Worm (Caenorhabditis elegans) whole organism, late embryonic: Measurements from ENCODE around the gene aff-1.

Experiments
- C38D4.7 ChIP-seq: fragments of 200-800 bp; sonication (Bioruptor generic); optimal IDR thresholded peaks from 2 replicates; lab custom pipeline; 2018; ENCODE audit warnings: mild to moderate bottlenecking, missing genetic modification characterization, moderate library complexity, missing compliant biosample characterization
- Y22D7AL.16 ChIP-seq: sonication (generic microtip); optimal IDR thresholded peaks from 2 replicates; lab custom pipeline; 2016; ENCODE audit warnings: missing genetic modification characterization, missing compliant biosample characterization
- ama-1 ChIP-seq: fragments of 150-350 bp; optimal IDR thresholded peaks from 2 replicates; lab custom pipeline; 2014
- ceh-24 ChIP-seq: sonication (generic microtip); optimal IDR thresholded peaks from 2 replicates; lab custom pipeline; 2016; ENCODE audit warnings: mild to moderate bottlenecking, missing genetic modification characterization, missing compliant biosample characterization
- ceh-34 ChIP-seq: sonication (generic microtip); optimal IDR thresholded peaks from 2 replicates; lab custom pipeline; 2016; ENCODE audit warnings: mild to moderate bottlenecking, missing genetic modification characterization, missing compliant biosample characterization
- ceh-45 ChIP-seq: fragments of 200-800 bp; sonication (Bioruptor generic); IDR thresholded peaks from 2 replicates; pipeline ENCODE4 v1.3.6; 2022; ENCODE audit warnings: missing genetic modification reagents, missing genetic modification characterization, missing compliant biosample characterization
- ceh-48 ChIP-seq: sonication (generic microtip); optimal IDR thresholded peaks from 2 replicates; lab custom pipeline; 2016; ENCODE audit warnings: missing genetic modification characterization, inconsistent platforms, missing compliant biosample characterization
- fax-1 ChIP-seq: sonication (generic microtip); optimal IDR thresholded peaks from 2 replicates; lab custom pipeline; 2016; ENCODE audit warnings: missing genotype, missing genetic modification characterization, missing compliant biosample characterization
- gmeb-2 ChIP-seq: sonication (generic microtip); optimal IDR thresholded peaks from 2 replicates; lab custom pipeline; 2016; ENCODE audit warnings: missing genetic modification characterization, inconsistent platforms, missing compliant biosample characterization
- nfya-1 ChIP-seq: sonication (generic microtip); optimal IDR thresholded peaks from 2 replicates; lab custom pipeline; 2017; ENCODE audit warnings: missing genetic modification characterization, mild to moderate bottlenecking, missing compliant biosample characterization, antibody characterized with exemption, moderate library complexity
- nhr-11 ChIP-seq: fragments of 150-350 bp; optimal IDR thresholded peaks from 2 replicates; lab custom pipeline; 2014; ENCODE audit warnings: missing biosample characterization, missing genetic modification characterization
- pag-3 ChIP-seq: sonication (generic microtip); optimal IDR thresholded peaks from 2 replicates; lab custom pipeline; 2016; ENCODE audit warnings: missing compliant biosample characterization, missing genetic modification characterization, borderline replicate concordance
- tbx-2 ChIP-seq: sonication (generic microtip); optimal IDR thresholded peaks from 2 replicates; lab custom pipeline; 2016; ENCODE audit warnings: missing genetic modification characterization, missing compliant biosample characterization
- unc-42 ChIP-seq: sonication (generic microtip); optimal IDR thresholded peaks from 2 replicates; lab custom pipeline; 2016; ENCODE audit warnings: missing genotype, missing genetic modification characterization, missing compliant biosample characterization

- TF ChIP-seq nhr-11 (tag; lab: Kevin White, UChicago) = no peak
- no peak for TF ChIP-seq C38D4.7 (GFP tag; lab: Kevin White, UChicago)
- no peak for TF ChIP-seq nfya-1 (tag; lab: Kevin White, UChicago)
- no peak for TF ChIP-seq tbx-2 (tag; lab: Kevin White, UChicago)
- no peak for TF ChIP-seq ama-1 (lab: Kevin White, UChicago)
- TF ChIP-seq gmeb-2 (tag; lab: Kevin White, UChicago) = no peak
- no peak for TF ChIP-seq ceh-34
- TF ChIP-seq ceh-24 = no peak
- TF ChIP-seq unc-42 (tag; lab: Kevin White, UChicago) = no peak
- no peak for TF ChIP-seq ceh-45 (GFP tag; lab: Robert Waterston, UW)
- no peak for TF ChIP-seq Y22D7AL.16
- no peak for TF ChIP-seq fax-1
- no peak for TF ChIP-seq ceh-48
- TF ChIP-seq pag-3 (tag; lab: Kevin White, UChicago) = no peak
Observed at ce11 chrII:6842009-6842408, 21.5 kb downstream of the aff-1 start.
